Worm (Caenorhabditis elegans) whole organism, late embryonic: Measurements from ENCODE around the gene B0250.7.
"Not testable (repeated sequence)": the region's sequence is repeated elsewhere in the genome, so short reads cannot be mapped to it uniquely, and the experiment has no call there.

Experiments
- C08G9.2 ChIP-seq: sonication (generic microtip); optimal IDR thresholded peaks from 2 replicates; lab custom pipeline; 2016; ENCODE audit warnings: mild to moderate bottlenecking, missing genetic modification characterization, moderate library complexity, missing compliant biosample characterization
- K09A11.1 ChIP-seq: sonication (generic microtip); optimal IDR thresholded peaks from 2 replicates; lab custom pipeline; 2017; ENCODE audit warnings: antibody characterized with exemption, mild to moderate bottlenecking, missing genetic modification characterization, missing compliant biosample characterization; ENCODE audit not compliant: insufficient read depth
- Y22D7AL.16 ChIP-seq: sonication (generic microtip); optimal IDR thresholded peaks from 2 replicates; lab custom pipeline; 2016; ENCODE audit warnings: missing genetic modification characterization, missing compliant biosample characterization
- ahr-1 ChIP-seq: sonication (generic microtip); optimal IDR thresholded peaks from 2 replicates; lab custom pipeline; 2016; ENCODE audit warnings: missing genetic modification characterization, missing compliant biosample characterization
- ama-1 ChIP-seq: fragments of 150-350 bp; optimal IDR thresholded peaks from 2 replicates; lab custom pipeline; 2014
- ceh-18 ChIP-seq: sonication (generic microtip); optimal IDR thresholded peaks from 2 replicates; lab custom pipeline; 2016; ENCODE audit warnings: missing genetic modification characterization, missing compliant biosample characterization
- ceh-19 ChIP-seq: fragments of 200-800 bp; sonication (Bioruptor generic); optimal IDR thresholded peaks from 2 replicates; lab custom pipeline; 2018; ENCODE audit warnings: mild to moderate bottlenecking, missing genetic modification characterization, missing compliant biosample characterization
- ceh-2 ChIP-seq: sonication (generic microtip); optimal IDR thresholded peaks from 2 replicates; lab custom pipeline; 2016; ENCODE audit warnings: missing genotype, missing genetic modification characterization, missing compliant biosample characterization
- ceh-22 ChIP-seq: sonication (generic microtip); optimal IDR thresholded peaks from 2 replicates; lab custom pipeline; 2017; ENCODE audit warnings: missing biosample characterization, missing genetic modification characterization
- ceh-30 ChIP-seq: fragments of 150-350 bp; optimal IDR thresholded peaks from 2 replicates; lab custom pipeline; 2014; ENCODE audit warnings: missing biosample characterization, missing genetic modification characterization
- ceh-31 ChIP-seq: sonication (generic microtip); optimal IDR thresholded peaks from 2 replicates; lab custom pipeline; 2016; ENCODE audit warnings: missing genetic modification characterization, missing compliant biosample characterization
- ceh-34 ChIP-seq: sonication (generic microtip); optimal IDR thresholded peaks from 2 replicates; lab custom pipeline; 2016; ENCODE audit warnings: mild to moderate bottlenecking, missing genetic modification characterization, missing compliant biosample characterization
- ceh-45 ChIP-seq: fragments of 200-800 bp; sonication (Bioruptor generic); IDR thresholded peaks from 2 replicates; pipeline ENCODE4 v1.3.6; 2022; ENCODE audit warnings: missing genetic modification reagents, missing genetic modification characterization, missing compliant biosample characterization
- ceh-6 ChIP-seq: fragments of 200-800 bp; sonication (Bioruptor generic); optimal IDR thresholded peaks from 2 replicates; lab custom pipeline; 2018; ENCODE audit warnings: mild to moderate bottlenecking, missing genetic modification characterization, missing compliant biosample characterization
- ceh-9 ChIP-seq: sonication (generic microtip); optimal IDR thresholded peaks from 2 replicates; lab custom pipeline; 2016; ENCODE audit warnings: mild to moderate bottlenecking, missing genetic modification characterization, inconsistent platforms, missing compliant biosample characterization
- che-1 ChIP-seq: sonication (generic microtip); optimal IDR thresholded peaks from 2 replicates; lab custom pipeline; 2016; ENCODE audit warnings: mild to moderate bottlenecking, missing genetic modification characterization, missing compliant biosample characterization
- dmd-4 ChIP-seq: sonication (generic microtip); optimal IDR thresholded peaks from 2 replicates; lab custom pipeline; 2016; ENCODE audit warnings: borderline replicate concordance, missing genetic modification characterization, missing compliant biosample characterization
- dve-1 ChIP-seq: sonication (generic microtip); optimal IDR thresholded peaks from 2 replicates; lab custom pipeline; 2017; ENCODE audit warnings: antibody characterized with exemption, mild to moderate bottlenecking, missing genetic modification characterization, missing compliant biosample characterization
- elt-2 ChIP-seq: sonication (generic microtip); optimal IDR thresholded peaks from 2 replicates; lab custom pipeline; 2016; ENCODE audit warnings: missing genetic modification reagents, missing genetic modification characterization, missing compliant biosample characterization
- ets-4 ChIP-seq: sonication (generic microtip); optimal IDR thresholded peaks from 2 replicates; lab custom pipeline; 2016; ENCODE audit warnings: missing genetic modification characterization, missing compliant biosample characterization
- fax-1 ChIP-seq: sonication (generic microtip); optimal IDR thresholded peaks from 2 replicates; lab custom pipeline; 2016; ENCODE audit warnings: missing genotype, missing genetic modification characterization, missing compliant biosample characterization
- fkh-10 ChIP-seq: fragments of 150-350 bp; optimal IDR thresholded peaks from 2 replicates; lab custom pipeline; 2014; ENCODE audit warnings: missing biosample characterization, missing genetic modification reagents, missing genetic modification characterization
- fkh-6 ChIP-seq: sonication (generic microtip); optimal IDR thresholded peaks from 2 replicates; lab custom pipeline; 2016; ENCODE audit warnings: missing genetic modification characterization, missing compliant biosample characterization
- hlh-13 ChIP-seq: fragments of 200-800 bp; sonication (Bioruptor generic); optimal IDR thresholded peaks from 2 replicates; lab custom pipeline; 2018; ENCODE audit warnings: mild to moderate bottlenecking, missing genetic modification characterization, missing compliant biosample characterization
- hlh-15 ChIP-seq: sonication (generic microtip); optimal IDR thresholded peaks from 2 replicates; lab custom pipeline; 2016; ENCODE audit warnings: missing genetic modification characterization, missing compliant biosample characterization
- hlh-6 ChIP-seq: sonication (generic microtip); optimal IDR thresholded peaks from 2 replicates; lab custom pipeline; 2016; ENCODE audit warnings: missing genotype, missing genetic modification characterization, missing compliant biosample characterization
- hlh-8 ChIP-seq: sonication (generic microtip); optimal IDR thresholded peaks from 2 replicates; lab custom pipeline; 2016; ENCODE audit warnings: missing genotype, missing genetic modification characterization, missing compliant biosample characterization
- lin-11 ChIP-seq: fragments of 200-800 bp; sonication (Bioruptor generic); optimal IDR thresholded peaks from 2 replicates; lab custom pipeline; 2018; ENCODE audit warnings: mild to moderate bottlenecking, missing genetic modification characterization, missing compliant biosample characterization
- madf-2 ChIP-seq: sonication (generic microtip); optimal IDR thresholded peaks from 2 replicates; lab custom pipeline; 2017; ENCODE audit warnings: missing genetic modification characterization, missing compliant biosample characterization
- nfya-1 ChIP-seq: sonication (generic microtip); optimal IDR thresholded peaks from 2 replicates; lab custom pipeline; 2017; ENCODE audit warnings: missing genetic modification characterization, mild to moderate bottlenecking, missing compliant biosample characterization, antibody characterized with exemption, moderate library complexity
- nhr-232 ChIP-seq: sonication (generic microtip); optimal IDR thresholded peaks from 2 replicates; lab custom pipeline; 2016; ENCODE audit warnings: missing genetic modification characterization, missing compliant biosample characterization
- npax-4 ChIP-seq: sonication (generic microtip); optimal IDR thresholded peaks from 2 replicates; lab custom pipeline; 2016; ENCODE audit warnings: missing genetic modification characterization, missing compliant biosample characterization
- odd-2 ChIP-seq: sonication (generic microtip); optimal IDR thresholded peaks from 2 replicates; lab custom pipeline; 2017; ENCODE audit warnings: antibody characterized with exemption, mild to moderate bottlenecking, missing genetic modification characterization, missing compliant biosample characterization
- pat-9 ChIP-seq: fragments of 200-800 bp; sonication (Bioruptor generic); optimal IDR thresholded peaks from 2 replicates; lab custom pipeline; 2018; ENCODE audit warnings: mild to moderate bottlenecking, missing genetic modification characterization, moderate library complexity, missing compliant biosample characterization
- pha-4 ChIP-seq: fragments of 150-350 bp; optimal IDR thresholded peaks from 2 replicates; lab custom pipeline; 2018; ENCODE audit warnings: missing biosample characterization, missing genetic modification reagents, missing genetic modification characterization
- pqm-1 ChIP-seq: sonication (generic microtip); optimal IDR thresholded peaks from 2 replicates; lab custom pipeline; 2016; ENCODE audit warnings: missing genetic modification characterization, missing compliant biosample characterization
- ref-2 ChIP-seq: sonication (generic microtip); optimal IDR thresholded peaks from 2 replicates; lab custom pipeline; 2016; ENCODE audit warnings: missing genetic modification characterization, missing compliant biosample characterization
- sdc-2 ChIP-seq: sonication (generic microtip); optimal IDR thresholded peaks from 2 replicates; lab custom pipeline; 2016; ENCODE audit warnings: missing genotype, missing genetic modification characterization, missing compliant biosample characterization
- sox-2 ChIP-seq: fragments of 200-800 bp; sonication (Bioruptor generic); IDR thresholded peaks from 2 replicates; pipeline ENCODE4 v1.3.6; 2022; ENCODE audit warnings: missing genetic modification reagents, missing genetic modification characterization, missing compliant biosample characterization
- unc-42 ChIP-seq: sonication (generic microtip); optimal IDR thresholded peaks from 2 replicates; lab custom pipeline; 2016; ENCODE audit warnings: missing genotype, missing genetic modification characterization, missing compliant biosample characterization
- unc-86 ChIP-seq: sonication (generic microtip); optimal IDR thresholded peaks from 2 replicates; lab custom pipeline; 2016; ENCODE audit warnings: missing genetic modification characterization, missing compliant biosample characterization
- zip-5 ChIP-seq: sonication (generic microtip); optimal IDR thresholded peaks from 2 replicates; lab custom pipeline; 2016; ENCODE audit warnings: missing genetic modification characterization, missing compliant biosample characterization

Gene B0250.7

DNA sequence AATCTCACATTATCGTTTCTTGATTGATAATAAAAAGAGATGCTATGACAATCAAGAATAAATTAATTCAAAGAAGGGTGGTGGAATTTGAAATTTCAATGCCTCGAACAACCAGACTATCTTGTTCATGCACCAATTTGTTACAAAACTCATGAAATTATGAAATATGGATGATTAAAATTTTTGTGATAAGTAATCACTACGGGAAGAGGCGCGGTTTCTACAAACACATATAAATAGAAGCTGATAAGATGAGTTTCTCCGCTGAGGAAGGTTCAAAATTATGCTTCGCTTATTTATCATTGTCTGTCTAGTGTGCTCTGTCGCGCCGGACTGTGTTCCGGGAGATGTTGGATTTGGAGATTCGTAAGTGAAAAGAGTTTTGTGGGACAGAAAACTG, 38.6 kb upstream of the B0250.7 start:
- TF ChIP-seq hlh-8 (tag; lab: Kevin White, UChicago) (no peak), ceh-18 (tag; lab: Kevin White, UChicago) (no peak), ref-2 (tag; lab: Kevin White, UChicago) (no peak), che-1 (tag; lab: Kevin White, UChicago) (no peak)

ce11 chrV:20513661-20514060, 37.8 kb upstream of the B0250.7 start, which contains the start of gene Y38H6C.8:
Y38H6C.8 (plus strand) TSS chrV:20513961.
- not testable (repeated sequence) for TF ChIP-seq ceh-19; pat-9 (tag; lab: Kevin White, UChicago); odd-2 (tag; lab: Kevin White, UChicago)

DNA sequence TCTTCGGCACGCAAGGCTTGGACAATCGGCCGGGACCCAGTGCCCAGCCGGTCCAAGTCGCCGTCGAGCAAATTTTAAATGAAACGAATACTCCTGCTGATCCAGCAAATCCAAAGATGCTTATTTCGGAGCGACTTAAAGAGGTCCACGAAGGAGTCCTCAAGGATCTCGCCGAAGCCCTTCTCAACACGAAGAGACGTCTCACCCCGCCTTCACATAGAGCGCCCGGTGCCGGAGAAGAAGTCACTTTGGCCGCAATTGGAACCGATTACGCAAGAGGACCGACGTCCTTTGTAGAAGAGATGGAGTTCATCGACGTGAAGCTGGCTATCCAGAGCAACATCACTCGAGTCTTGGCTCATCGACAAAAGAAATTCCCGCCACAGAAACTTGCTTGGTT, 33.6 kb upstream of the B0250.7 start:
- TF ChIP-seq sdc-2 (no peak), che-1 (tag; lab: Kevin White, UChicago) (no peak), nfya-1 (tag; lab: Kevin White, UChicago) (no peak), hlh-6 (tag; lab: Kevin White, UChicago) (no peak), fkh-6 (tag; lab: Kevin White, UChicago) (no peak)

ce11 chrV:20506542-20506941, 30.7 kb upstream of the B0250.7 start:
- TF ChIP-seq elt-2 (tag; lab: Kevin White, UChicago), result no peak
- TF ChIP-seq unc-86 (tag; lab: Kevin White, UChicago), result no peak
- TF ChIP-seq C08G9.2 (tag; lab: Kevin White, UChicago), result no peak
- no peak for TF ChIP-seq ceh-2 (tag; lab: Kevin White, UChicago)
- TF ChIP-seq ceh-22 (tag; lab: Kevin White, UChicago), result no peak
- no peak for TF ChIP-seq ceh-9 (tag; lab: Kevin White, UChicago)
- TF ChIP-seq ceh-45 (GFP tag; lab: Robert Waterston, UW), result no peak
- TF ChIP-seq pat-9 (tag; lab: Kevin White, UChicago), result no peak
- TF ChIP-seq nfya-1 (tag; lab: Kevin White, UChicago), result no peak
- no peak for TF ChIP-seq ceh-30 (tag; lab: Kevin White, UChicago)
- no peak for TF ChIP-seq ahr-1 (tag; lab: Kevin White, UChicago)
- no peak for TF ChIP-seq unc-42 (tag; lab: Kevin White, UChicago)
- no peak for TF ChIP-seq hlh-8 (tag; lab: Kevin White, UChicago)
- no peak for TF ChIP-seq dve-1 (tag; lab: Kevin White, UChicago)
- no peak for TF ChIP-seq madf-2
- TF ChIP-seq lin-11 (tag; lab: Kevin White, UChicago), result no peak
- no peak for TF ChIP-seq ceh-6

ce11 chrV:20504997-20505396, 29.1 kb upstream of the B0250.7 start, which contains the start of gene Y38H6C.4:
Y38H6C.4 (minus strand) TSS chrV:20505097.
- no peak for TF ChIP-seq dmd-4 (tag; lab: Kevin White, UChicago)
- TF ChIP-seq ceh-6, result no peak
- TF ChIP-seq ceh-18 (tag; lab: Kevin White, UChicago), result no peak
- no peak for TF ChIP-seq pqm-1 (tag; lab: Kevin White, UChicago)
- TF ChIP-seq fax-1, result no peak
- no peak for TF ChIP-seq Y22D7AL.16 (tag; lab: Kevin White, UChicago)
- no peak for TF ChIP-seq fkh-6 (tag; lab: Kevin White, UChicago)
- TF ChIP-seq zip-5, result no peak
- TF ChIP-seq K09A11.1 (tag; lab: Kevin White, UChicago), result no peak

- no peak for TF ChIP-seq npax-4
- no peak for TF ChIP-seq dmd-4 (tag; lab: Kevin White, UChicago)
- TF ChIP-seq ceh-30 (tag; lab: Kevin White, UChicago), result no peak
- no peak for TF ChIP-seq hlh-13 (GFP tag; lab: Kevin White, UChicago)
- TF ChIP-seq fkh-10, result no peak
- TF ChIP-seq sdc-2, result no peak
- no peak for TF ChIP-seq sox-2 (GFP tag; lab: Robert Waterston, UW)
- TF ChIP-seq C08G9.2 (tag; lab: Kevin White, UChicago), result no peak
- TF ChIP-seq ceh-34 (tag; lab: Kevin White, UChicago), result no peak
- TF ChIP-seq ceh-31 (tag; lab: Kevin White, UChicago), result no peak
- no peak for TF ChIP-seq ama-1 (lab: Kevin White, UChicago)
- no peak for TF ChIP-seq nhr-232 (tag; lab: Kevin White, UChicago)
- no peak for TF ChIP-seq pha-4 (tag; lab: Kevin White, UChicago)
- no peak for TF ChIP-seq ets-4 (tag; lab: Kevin White, UChicago)
- TF ChIP-seq hlh-15, result no peak
- TF ChIP-seq ceh-19, result no peak
- no peak for TF ChIP-seq fax-1
These were observed 24.5 kb upstream of the B0250.7 start, which contains the start of gene dct-14 for ce11 chrV:20500405-20500804. dct-14 (minus strand) TSS chrV:20500505.
